Fruit fly (Drosophila melanogaster) whole organism, embryonic: Measurements from ENCODE around the gene ast.

Source experiments
- Atf-2 ChIP-seq: fragments of 200-800 bp; sonication (Bioruptor generic); optimal IDR thresholded peaks from 2 replicates; lab custom pipeline; 2016; ENCODE audit warnings: missing biosample characterization, missing genetic modification characterization
- Bgb ChIP-seq: fragments of 200-800 bp; sonication (Bioruptor generic); IDR thresholded peaks from 2 replicates; pipeline ENCODE4 v1.3.6; 2022; ENCODE audit warnings: missing biosample characterization, missing genetic modification characterization; ENCODE audit not compliant: partially characterized antibody
- CG10274 ChIP-seq: fragments of 200-800 bp; sonication (Bioruptor generic); optimal IDR thresholded peaks from 3 replicates; lab custom pipeline; 2017; ENCODE audit warnings: missing biosample characterization, mild to moderate bottlenecking, missing genetic modification characterization
- CG11723 ChIP-seq: fragments of 200-800 bp; sonication (Bioruptor generic); optimal IDR thresholded peaks from 2 replicates; lab custom pipeline; 2017; ENCODE audit warnings: missing biosample characterization, mild to moderate bottlenecking, missing genetic modification characterization
- CG12391 ChIP-seq: fragments of 200-800 bp; sonication (Bioruptor generic); optimal IDR thresholded peaks from 3 replicates; lab custom pipeline; 2018; ENCODE audit warnings: missing biosample characterization, mild to moderate bottlenecking, missing genetic modification characterization, moderate library complexity
- CG12942 ChIP-seq: fragments of 200-800 bp; sonication (Bioruptor generic); optimal IDR thresholded peaks from 3 replicates; lab custom pipeline; 2016; ENCODE audit warnings: missing biosample characterization, missing genetic modification characterization
- CG13624 ChIP-seq: fragments of 200-800 bp; sonication (Bioruptor generic); optimal IDR thresholded peaks from 2 replicates; lab custom pipeline; 2016; ENCODE audit warnings: missing biosample characterization, missing genetic modification characterization
- CG14710 ChIP-seq: fragments of 200-800 bp; sonication (Bioruptor generic); optimal IDR thresholded peaks from 3 replicates; lab custom pipeline; 2019; ENCODE audit warnings: missing biosample characterization, mild to moderate bottlenecking, missing genetic modification characterization, moderate library complexity
- CG17328 ChIP-seq: fragments of 200-800 bp; sonication (Bioruptor generic); IDR thresholded peaks from 2 replicates; pipeline ENCODE4 v1.3.6; 2022; ENCODE audit warnings: missing biosample characterization, missing genetic modification characterization
- CG17361 ChIP-seq: fragments of 200-800 bp; sonication (Bioruptor generic); IDR thresholded peaks from 3 replicates; pipeline ENCODE4 v1.3.6; 2022; ENCODE audit warnings: missing biosample characterization, missing genetic modification characterization
- CG17568 ChIP-seq: fragments of 200-800 bp; sonication (Bioruptor generic); optimal IDR thresholded peaks from 2 replicates; lab custom pipeline; 2018; ENCODE audit warnings: missing biosample characterization, mild to moderate bottlenecking, missing genetic modification characterization, moderate library complexity
- CG2129 ChIP-seq: fragments of 200-800 bp; sonication (Bioruptor generic); IDR thresholded peaks from 2 replicates; pipeline ENCODE4 v1.3.6; 2022; ENCODE audit warnings: missing biosample characterization, missing genetic modification characterization; ENCODE audit not compliant: partially characterized antibody
- CG30431 ChIP-seq: fragments of 200-800 bp; sonication (Bioruptor generic); optimal IDR thresholded peaks from 2 replicates; lab custom pipeline; 2017; ENCODE audit warnings: missing biosample characterization, missing genetic modification characterization
- CG33557 ChIP-seq: fragments of 200-800 bp; sonication (Bioruptor generic); optimal IDR thresholded peaks from 2 replicates; lab custom pipeline; 2019; ENCODE audit warnings: missing biosample characterization, mild to moderate bottlenecking, missing genetic modification characterization, moderate library complexity
- CG3995 ChIP-seq: fragments of 200-800 bp; sonication (Bioruptor generic); optimal IDR thresholded peaks from 3 replicates; lab custom pipeline; 2016; ENCODE audit warnings: missing biosample characterization, missing genetic modification characterization
- CG43689 ChIP-seq: fragments of 200-800 bp; sonication (Bioruptor generic); IDR thresholded peaks from 2 replicates; pipeline ENCODE4 v1.3.6; 2022; ENCODE audit warnings: missing biosample characterization, missing genetic modification characterization
- CG7928 ChIP-seq: fragments of 200-800 bp; sonication (Bioruptor generic); optimal IDR thresholded peaks from 2 replicates; lab custom pipeline; 2017; ENCODE audit warnings: missing biosample characterization, mild to moderate bottlenecking, missing genetic modification characterization
- CG7987 ChIP-seq: fragments of 200-800 bp; sonication (Bioruptor generic); optimal IDR thresholded peaks from 2 replicates; lab custom pipeline; 2018; ENCODE audit warnings: missing biosample characterization, mild to moderate bottlenecking, missing genetic modification characterization, moderate library complexity
- CG8359 ChIP-seq: fragments of 200-800 bp; sonication (Bioruptor generic); optimal IDR thresholded peaks from 2 replicates; lab custom pipeline; 2017; ENCODE audit warnings: missing biosample characterization, mild to moderate bottlenecking, missing genetic modification characterization, borderline replicate concordance
- CG9215 ChIP-seq: fragments of 200-800 bp; sonication (Bioruptor generic); IDR thresholded peaks from 2 replicates; pipeline ENCODE4 v1.3.6; 2022; ENCODE audit warnings: missing biosample characterization, missing genetic modification characterization
- CHES-1-like ChIP-seq: fragments of 200-800 bp; sonication (Bioruptor generic); optimal IDR thresholded peaks from 2 replicates; lab custom pipeline; 2016; ENCODE audit warnings: missing biosample characterization, missing genetic modification characterization
- D19A ChIP-seq: fragments of 200-800 bp; optimal IDR thresholded peaks from 3 replicates; lab custom pipeline; 2019; ENCODE audit warnings: missing biosample characterization, mild to moderate bottlenecking, missing genetic modification characterization, moderate library complexity
- Doc3 ChIP-seq: fragments of 200-800 bp; sonication (Bioruptor generic); IDR thresholded peaks from 3 replicates; pipeline ENCODE4 v1.3.6; 2022; ENCODE audit warnings: missing biosample characterization, missing genetic modification characterization; ENCODE audit not compliant: partially characterized antibody
- H15 ChIP-seq: fragments of 200-800 bp; sonication (Bioruptor generic); IDR thresholded peaks from 3 replicates; pipeline ENCODE4 v1.3.6; 2022; ENCODE audit warnings: missing biosample characterization, missing genetic modification characterization
- Hand ChIP-seq: fragments of 200-800 bp; sonication (Bioruptor generic); optimal IDR thresholded peaks from 2 replicates; lab custom pipeline; 2017; ENCODE audit warnings: mild to moderate bottlenecking, missing biosample characterization, missing genetic modification reagents, missing genetic modification characterization
- Hey ChIP-seq: fragments of 200-800 bp; sonication (Bioruptor generic); optimal IDR thresholded peaks from 3 replicates; lab custom pipeline; 2018; ENCODE audit warnings: missing biosample characterization, mild to moderate bottlenecking, missing genetic modification characterization
- Hmx ChIP-seq: fragments of 200-800 bp; sonication (Bioruptor generic); optimal IDR thresholded peaks from 2 replicates; lab custom pipeline; 2016; ENCODE audit warnings: missing biosample characterization, missing genetic modification characterization
- Xbp1 ChIP-seq: fragments of 200-800 bp; sonication (Bioruptor generic); optimal IDR thresholded peaks from 3 replicates; lab custom pipeline; 2016; ENCODE audit warnings: missing biosample characterization, mild to moderate bottlenecking, missing genetic modification characterization
- al ChIP-seq: fragments of 200-800 bp; sonication (Bioruptor generic); IDR thresholded peaks from 2 replicates; pipeline ENCODE4 v1.3.6; 2022; ENCODE audit warnings: missing biosample characterization, missing genetic modification characterization
- chn ChIP-seq: fragments of 200-800 bp; sonication (Bioruptor generic); optimal IDR thresholded peaks from 2 replicates; lab custom pipeline; 2016; ENCODE audit warnings: missing biosample characterization, missing genetic modification characterization
- dmrt11E ChIP-seq: fragments of 200-800 bp; sonication (Bioruptor generic); optimal IDR thresholded peaks from 3 replicates; lab custom pipeline; 2018; ENCODE audit warnings: missing biosample characterization, mild to moderate bottlenecking, missing genetic modification characterization, moderate library complexity
- ewg ChIP-seq: fragments of 200-800 bp; sonication (Bioruptor generic); optimal IDR thresholded peaks from 3 replicates; lab custom pipeline; 2017; ENCODE audit warnings: mild to moderate bottlenecking, missing biosample characterization, missing genetic modification reagents, missing genetic modification characterization
- gro ChIP-seq: fragments of 200-800 bp; sonication (Bioruptor generic); optimal IDR thresholded peaks from 2 replicates; lab custom pipeline; 2016; ENCODE audit warnings: missing biosample characterization, missing genetic modification characterization
- hb ChIP-seq: fragments of 200-800 bp; sonication (Bioruptor generic); IDR thresholded peaks from 3 replicates; pipeline ENCODE4 v1.3.6; 2022; ENCODE audit warnings: missing biosample characterization, missing genetic modification characterization; ENCODE audit not compliant: partially characterized antibody
- insv ChIP-seq, 2 experiments: fragments of 200-800 bp; sonication (Bioruptor generic); optimal IDR thresholded peaks; 3 replicates each; lab custom pipeline; 2016 to 2018; ENCODE audit warnings: missing biosample characterization in 2 of 2, missing genetic modification characterization in 2 of 2
- lmd ChIP-seq: fragments of 200-800 bp; sonication (Bioruptor generic); IDR thresholded peaks from 2 replicates; pipeline ENCODE4 v1.3.6; 2022; ENCODE audit warnings: missing biosample characterization, missing genetic modification characterization
- mam ChIP-seq: fragments of 200-800 bp; sonication (Bioruptor generic); optimal IDR thresholded peaks from 3 replicates; lab custom pipeline; 2016; ENCODE audit warnings: missing biosample characterization, missing genetic modification characterization
- mirr ChIP-seq: fragments of 200-800 bp; sonication (Bioruptor generic); optimal IDR thresholded peaks from 3 replicates; lab custom pipeline; 2018; ENCODE audit warnings: missing biosample characterization, mild to moderate bottlenecking, missing genetic modification characterization
- pan ChIP-seq, 4 experiments: fragments of >200 bp in 3 of 4; fragments of 200-800 bp in 1 of 4; sonication (Bioruptor generic) in 1 of 4; optimal IDR thresholded peaks in 3 of 4; IDR thresholded peaks in 1 of 4; 2 replicates each; pipeline versions ENCODE4 v1.3.6 to Lab custom; 2017 to 2022; ENCODE audit warnings: missing biosample characterization in 2 of 4, missing genetic modification characterization in 2 of 4, mixed read lengths in 1 of 4
- prd ChIP-seq, 3 experiments: fragments of >200 bp in 2 of 3; fragments of 200-800 bp in 1 of 3; sonication (Bioruptor generic) in 1 of 3; optimal IDR thresholded peaks in 2 of 3; IDR thresholded peaks in 1 of 3; 2 replicates in 2 of 3; 3 replicates in 1 of 3; pipeline versions ENCODE4 v1.3.6 to Lab custom; 2017 to 2022; ENCODE audit warnings: missing biosample characterization in 1 of 3, missing genetic modification characterization in 1 of 3
- pros ChIP-seq: fragments of 200-800 bp; sonication (Bioruptor generic); optimal IDR thresholded peaks from 3 replicates; lab custom pipeline; 2019; ENCODE audit warnings: missing biosample characterization, mild to moderate bottlenecking, missing genetic modification characterization, moderate library complexity
- psq ChIP-seq: fragments of 200-800 bp; sonication (Bioruptor generic); optimal IDR thresholded peaks from 2 replicates; lab custom pipeline; 2017; ENCODE audit warnings: missing biosample characterization, missing genetic modification characterization
- sd ChIP-seq: fragments of 200-800 bp; sonication (Bioruptor generic); optimal IDR thresholded peaks from 3 replicates; lab custom pipeline; 2018; ENCODE audit warnings: missing biosample characterization, mild to moderate bottlenecking, missing genetic modification characterization, moderate library complexity
- sisA ChIP-seq: fragments of 200-800 bp; sonication (Bioruptor generic); IDR thresholded peaks from 2 replicates; pipeline ENCODE4 v1.3.6; 2022; ENCODE audit warnings: missing biosample characterization, missing genetic modification characterization
- sob ChIP-seq: fragments of 200-800 bp; sonication (Bioruptor generic); IDR thresholded peaks from 2 replicates; pipeline ENCODE4 v1.3.6; 2022; ENCODE audit warnings: missing biosample characterization, missing genetic modification characterization
- sug ChIP-seq: fragments of 200-800 bp; optimal IDR thresholded peaks from 2 replicates; lab custom pipeline; 2019; ENCODE audit warnings: missing biosample characterization, mild to moderate bottlenecking, missing genetic modification characterization, moderate library complexity
- trem ChIP-seq: fragments of 200-800 bp; optimal IDR thresholded peaks from 3 replicates; lab custom pipeline; 2019; ENCODE audit warnings: missing biosample characterization, mild to moderate bottlenecking, missing genetic modification characterization, moderate library complexity
- wek ChIP-seq: fragments of 200-800 bp; sonication (Bioruptor generic); optimal IDR thresholded peaks from 3 replicates; lab custom pipeline; 2018; ENCODE audit warnings: missing biosample characterization, mild to moderate bottlenecking, missing genetic modification characterization, moderate library complexity

ast gene

dm6 chr2L:1123078-1123818 lies 45.5 kb downstream of the ast start (continued):
- TF ChIP-seq pan (optimal IDR thresholded peaks at IDR 0.05; lab: Kevin White, UChicago) (no peak), pan (GFP tag; optimal IDR thresholded peaks at IDR 0.05 in 1 of 2, IDR thresholded peaks at IDR 0.05 in 1 of 2) (no peak), sug (tag; lab: Kevin White, UChicago) (no peak), CG17328 (no peak), insv (GFP tag; optimal IDR thresholded peaks at IDR 0.05; lab: Kevin White, UChicago) (no peak), mirr (no peak), D19A (tag; lab: Kevin White, UChicago) (peak; percentile 61), pros (GFP tag; lab: Kevin White, UChicago) (no peak), chn (GFP tag; lab: Kevin White, UChicago) (no peak), lmd (GFP tag; lab: Robert Waterston, UW) (no peak), prd (optimal IDR thresholded peaks at IDR 0.05; lab: Kevin White, UChicago) (no peak), prd (GFP tag; IDR thresholded peaks at IDR 0.05; lab: Robert Waterston, UW) (no peak), CG17361 (GFP tag; lab: Robert Waterston, UW) (peak; percentile 60; the same call in 2 of the 3 replicates), CG2129 (GFP tag; lab: Robert Waterston, UW) (no peak), sisA (GFP tag; lab: Robert Waterston, UW) (no peak), CG33557 (GFP tag; lab: Kevin White, UChicago) (peak; percentile 83), mam (GFP tag; lab: Kevin White, UChicago) (no peak), Bgb (GFP tag; lab: Robert Waterston, UW) (no peak), CG7987 (no peak), Hand (GFP tag; lab: Kevin White, UChicago) (no peak), Hey (no peak), psq (GFP tag; lab: Kevin White, UChicago) (no peak), Xbp1 (no peak), CG17568 (GFP tag; lab: Kevin White, UChicago) (peak; percentile 56), CG10274 (no peak), CG9215 (no peak), wek (GFP tag; lab: Kevin White, UChicago) (peak; percentile 27), CG12391 (tag; lab: Kevin White, UChicago) (peak; percentile 20), CG43689 (GFP tag; lab: Robert Waterston, UW) (no peak), CHES-1-like (no peak), CG12942 (GFP tag; lab: Kevin White, UChicago) (peak; percentile 1), CG13624 (GFP tag; lab: Kevin White, UChicago) (no peak), trem (tag; lab: Kevin White, UChicago) (peak; percentile 43), CG14710 (peak; percentile 72), H15 (GFP tag; lab: Robert Waterston, UW) (no peak), gro (no peak), sob (GFP tag; lab: Robert Waterston, UW) (no peak), Atf-2 (GFP tag; lab: Kevin White, UChicago) (no peak), CG11723 (peak; percentile 28), Hmx (GFP tag; lab: Kevin White, UChicago) (no peak), CG30431 (GFP tag; lab: Kevin White, UChicago) (no peak), al (no peak), CG3995 (GFP tag; lab: Kevin White, UChicago) (no peak), hb (no peak), CG8359 (GFP tag; lab: Kevin White, UChicago) (peak; percentile 59), CG7928 (no peak), ewg (GFP tag; lab: Kevin White, UChicago) (peak; percentile 24), Doc3 (GFP tag; lab: Robert Waterston, UW) (no peak), sd (tag; lab: Kevin White, UChicago) (peak; percentile 10), dmrt11E (tag; lab: Kevin White, UChicago) (peak; percentile 84)
